Fruit fly (Drosophila melanogaster): ENCODE results near the gene CG10591.

DNA sequence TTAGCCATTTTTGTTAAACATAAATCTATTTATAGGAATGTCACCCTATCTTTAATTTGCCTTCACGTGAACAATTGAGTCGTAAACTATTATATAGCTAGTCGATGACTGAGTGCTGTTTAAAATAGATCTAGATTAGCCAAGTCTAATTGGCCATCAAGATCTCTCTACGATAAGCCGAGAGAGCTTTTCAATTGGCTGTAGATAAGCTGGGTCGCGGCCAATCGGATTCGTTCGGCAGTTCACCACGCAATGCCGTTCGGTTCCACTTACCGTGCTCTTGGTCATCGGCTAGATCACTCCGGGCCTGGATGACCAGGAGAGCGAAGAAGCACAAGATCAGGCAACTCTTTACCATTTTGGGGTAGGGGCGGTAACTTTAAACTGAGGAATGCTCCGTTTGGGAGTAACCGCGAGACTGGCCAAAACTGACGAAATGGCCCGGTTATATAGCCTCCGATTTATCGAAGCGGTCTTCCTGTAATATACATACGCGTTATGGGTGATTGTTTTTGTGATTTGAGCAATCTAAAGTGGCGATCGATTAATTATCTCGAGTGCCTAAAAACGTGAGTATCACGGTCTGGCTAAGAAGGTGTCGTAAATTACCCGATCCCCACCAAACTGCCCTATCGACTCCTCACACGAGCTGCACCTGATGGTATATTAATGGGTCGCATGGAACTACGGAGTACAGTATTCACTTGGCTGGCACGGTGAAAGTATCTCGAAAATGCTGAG lies 4.5 kb downstream of the CG10591 start, which contains the start of the genes Alp10 and Alp9:
- TF ChIP-seq CG34367 (tag; optimal IDR thresholded peaks at IDR 0.05) (no peak), gl (tag; optimal IDR thresholded peaks at IDR 0.05) (no peak), Pif1B (GFP tag; optimal IDR thresholded peaks at IDR 0.05) (no peak), CG14655 (GFP tag; optimal IDR thresholded peaks at IDR 0.05) (no peak), CG12605 (GFP tag; IDR thresholded peaks at IDR 0.05) (no peak), CG13204 (GFP tag; optimal IDR thresholded peaks at IDR 0.05) (no peak), Ets98B (GFP tag; IDR thresholded peaks at IDR 0.05) (no peak), fd96Ca (GFP tag; IDR thresholded peaks at IDR 0.05) (no peak), CG32121 (GFP tag; IDR thresholded peaks at IDR 0.05) (no peak), EcR (GFP tag; optimal IDR thresholded peaks at IDR 0.05) (no peak), CG8159 (tag; optimal IDR thresholded peaks at IDR 0.05) (no peak), CG8301 (tag; optimal IDR thresholded peaks at IDR 0.05) (no peak), rn (GFP tag; IDR thresholded peaks at IDR 0.05) (no peak), CG9948 (tag; optimal IDR thresholded peaks at IDR 0.05) (no peak)

Measured in whole organism, pupa.